Fruit fly (Drosophila melanogaster): ENCODE data around the gene CG42394.

DNA sequence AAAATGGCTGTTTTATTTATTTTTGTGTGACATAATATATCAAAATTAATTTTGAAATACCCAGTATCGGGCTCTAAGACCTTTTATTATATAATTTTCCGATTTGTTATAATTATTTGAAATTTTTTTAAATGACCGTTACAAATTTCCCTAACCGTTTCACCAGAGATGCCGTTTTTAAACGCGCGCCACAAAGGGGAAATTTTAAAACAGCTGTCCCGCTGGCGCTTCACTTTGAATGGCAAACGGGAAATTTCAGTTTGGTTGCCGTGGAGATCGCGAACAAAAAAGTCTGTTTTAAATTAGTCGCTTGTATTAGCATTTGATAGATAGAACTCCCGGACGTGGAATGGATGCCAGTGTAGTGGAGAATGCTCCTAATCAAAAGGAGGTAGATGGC is 34.6 kb upstream of the CG42394 start, which contains the start of the genes CG14693 and TTLL15:
- TF ChIP-seq fd96Ca (GFP tag; IDR thresholded peaks at IDR 0.05) (no peak), CG34367 (tag; optimal IDR thresholded peaks at IDR 0.05) (no peak), Snoo (tag; optimal IDR thresholded peaks at IDR 0.05) (no peak), CG17806 (tag; optimal IDR thresholded peaks at IDR 0.05) (no peak)

All from whole organism, pupa.